Worm (Caenorhabditis elegans): Measurements from ENCODE around the gene hrg-9.
A peak's percentile ranks its signal among the peaks of the same experiment; 100 is the strongest.

Gene hrg-9

ce11 chrV:12963192-12963591 lies at the start of gene hrg-9:
hrg-9 (minus strand) TSS chrV:12963343.
- peak; percentile 62 for TF ChIP-seq zip-8 (tag; optimal IDR thresholded peaks at IDR 0.05)
- no peak for TF ChIP-seq M03D4.4 (tag; optimal IDR thresholded peaks at IDR 0.05)

- TF ChIP-seq pha-4 (tag; optimal IDR thresholded peaks at IDR 0.05): no peak
- peak; percentile 94 for TF ChIP-seq zip-8 (tag; optimal IDR thresholded peaks at IDR 0.05)
These were observed 48.8 kb upstream of the hrg-9 start for ce11 chrV:13011904-13012303.

ce11 chrV:13009843-13010242 lies 46.7 kb upstream of the hrg-9 start:
- TF ChIP-seq lin-13 (tag; optimal IDR thresholded peaks at IDR 0.05): no peak
- TF ChIP-seq unc-39 (tag; optimal IDR thresholded peaks at IDR 0.05): no peak
- no peak for TF ChIP-seq M03D4.4 (tag; optimal IDR thresholded peaks at IDR 0.05)
- no peak for TF ChIP-seq snpc-4 (tag; optimal IDR thresholded peaks at IDR 0.05)
- TF ChIP-seq unc-62 (GFP tag; optimal IDR thresholded peaks at IDR 0.05): no peak
- TF ChIP-seq nhr-28 (tag; optimal IDR thresholded peaks at IDR 0.05): no peak
- TF ChIP-seq nhr-237 (tag; optimal IDR thresholded peaks at IDR 0.05): no peak
- peak; percentile 28 for TF ChIP-seq lsy-2 (tag; optimal IDR thresholded peaks at IDR 0.05)
- TF ChIP-seq ceh-43 (GFP tag; optimal IDR thresholded peaks at IDR 0.05): no peak
- no peak for TF ChIP-seq mab-5 (tag; optimal IDR thresholded peaks at IDR 0.05)
- TF ChIP-seq blmp-1 (tag; optimal IDR thresholded peaks at IDR 0.05): no peak
- TF ChIP-seq lin-32 (GFP tag; optimal IDR thresholded peaks at IDR 0.05): no peak
- TF ChIP-seq sem-2 (GFP tag; optimal IDR thresholded peaks at IDR 0.05): no peak
- no peak for TF ChIP-seq ham-2 (GFP tag; optimal IDR thresholded peaks at IDR 0.05)
- peak; percentile 59 for TF ChIP-seq ces-1 (GFP tag; optimal IDR thresholded peaks at IDR 0.05)
- TF ChIP-seq bed-3 (GFP tag; optimal IDR thresholded peaks at IDR 0.05): no peak
- TF ChIP-seq zip-8 (tag; optimal IDR thresholded peaks at IDR 0.05): no peak
- TF ChIP-seq ceh-83 (GFP tag; optimal IDR thresholded peaks at IDR 0.05): no peak
- peak; percentile 29 for TF ChIP-seq hlh-1 (tag; optimal IDR thresholded peaks at IDR 0.05)
- no peak for TF ChIP-seq mls-2 (tag; optimal IDR thresholded peaks at IDR 0.05)
- TF ChIP-seq pha-4 (tag; optimal IDR thresholded peaks at IDR 0.05): peak; percentile 10
- no peak for TF ChIP-seq nhr-76 (tag; optimal IDR thresholded peaks at IDR 0.05)
- TF ChIP-seq ceh-39 (tag; optimal IDR thresholded peaks at IDR 0.05): no peak
- no peak for TF ChIP-seq drap-1 (GFP tag; optimal IDR thresholded peaks at IDR 0.05)
- no peak for TF ChIP-seq nhr-2 (tag; optimal IDR thresholded peaks at IDR 0.05)
- TF ChIP-seq ztf-11 (tag; optimal IDR thresholded peaks at IDR 0.05): no peak
- TF ChIP-seq flh-1 (GFP tag; optimal IDR thresholded peaks at IDR 0.05): no peak
- TF ChIP-seq elt-3 (tag; optimal IDR thresholded peaks at IDR 0.05): no peak
- no peak for TF ChIP-seq sptf-1 (tag; optimal IDR thresholded peaks at IDR 0.05)
- TF ChIP-seq cnd-1 (tag; optimal IDR thresholded peaks at IDR 0.05): no peak
- TF ChIP-seq nhr-12 (tag; optimal IDR thresholded peaks at IDR 0.05): no peak
- TF ChIP-seq unc-120 (tag; optimal IDR thresholded peaks at IDR 0.05; ENCODE audit: poor library complexity, severe bottlenecking): peak; percentile 50
- no peak for TF ChIP-seq mep-1 (tag; optimal IDR thresholded peaks at IDR 0.05)

- TF ChIP-seq nhr-28 (tag; optimal IDR thresholded peaks at IDR 0.05) (no peak), lsy-2 (tag; optimal IDR thresholded peaks at IDR 0.05) (no peak), drap-1 (GFP tag; optimal IDR thresholded peaks at IDR 0.05) (no peak), nhr-237 (tag; optimal IDR thresholded peaks at IDR 0.05) (no peak), nhr-2 (tag; optimal IDR thresholded peaks at IDR 0.05) (no peak), bed-3 (GFP tag; optimal IDR thresholded peaks at IDR 0.05) (no peak), ceh-43 (GFP tag; optimal IDR thresholded peaks at IDR 0.05) (no peak), ztf-11 (tag; optimal IDR thresholded peaks at IDR 0.05) (no peak), flh-1 (GFP tag; optimal IDR thresholded peaks at IDR 0.05) (no peak), hlh-1 (tag; optimal IDR thresholded peaks at IDR 0.05) (no peak), ham-2 (GFP tag; optimal IDR thresholded peaks at IDR 0.05) (no peak), sem-2 (GFP tag; optimal IDR thresholded peaks at IDR 0.05) (no peak), M03D4.4 (tag; optimal IDR thresholded peaks at IDR 0.05) (no peak), elt-3 (tag; optimal IDR thresholded peaks at IDR 0.05) (no peak), zip-8 (tag; optimal IDR thresholded peaks at IDR 0.05) (no peak)
These were observed 46.1 kb upstream of the hrg-9 start for ce11 chrV:13009271-13009670.

- TF ChIP-seq ceh-39 (tag; optimal IDR thresholded peaks at IDR 0.05): no peak
- TF ChIP-seq unc-39 (tag; optimal IDR thresholded peaks at IDR 0.05): no peak
- TF ChIP-seq hlh-1 (tag; optimal IDR thresholded peaks at IDR 0.05): no peak
- TF ChIP-seq nhr-12 (tag; optimal IDR thresholded peaks at IDR 0.05): no peak
- TF ChIP-seq nhr-2 (tag; optimal IDR thresholded peaks at IDR 0.05): no peak
- TF ChIP-seq mab-5 (tag; optimal IDR thresholded peaks at IDR 0.05): no peak
- TF ChIP-seq lin-32 (GFP tag; optimal IDR thresholded peaks at IDR 0.05): no peak
- no peak for TF ChIP-seq ham-2 (GFP tag; optimal IDR thresholded peaks at IDR 0.05)
- TF ChIP-seq ces-1 (GFP tag; optimal IDR thresholded peaks at IDR 0.05): no peak
- no peak for TF ChIP-seq flh-1 (GFP tag; optimal IDR thresholded peaks at IDR 0.05)
These were observed 45.7 kb upstream of the hrg-9 start, which contains the start of gene F15B9.10 for ce11 chrV:13008825-13009224. F15B9.10 (minus strand) TSS chrV:13008925.

Measured in whole organism, mixed stage, embryonic.